Worm (Caenorhabditis elegans) whole organism, L1 larva: ENCODE results near the gene B0353.1.

ENCODE experiments used
- ceh-82 ChIP-seq, 3 experiments: fragments of 150-350 bp in 1 of 3; sonication (generic microtip) in 2 of 3; optimal IDR thresholded peaks; 2 replicates each; lab custom pipeline; 2014 to 2017; ENCODE audit warnings: missing biosample characterization in 3 of 3, missing genetic modification characterization in 3 of 3
- ces-1 ChIP-seq: fragments of 150-350 bp; optimal IDR thresholded peaks from 2 replicates; lab custom pipeline; 2014; ENCODE audit warnings: missing biosample characterization, missing genetic modification reagents, missing genetic modification characterization
- elt-3 ChIP-seq, 6 experiments: fragments of 150-350 bp in 1 of 6; sonication (generic microtip); optimal IDR thresholded peaks; 2 replicates each; lab custom pipeline; 2017 to 2018; ENCODE audit warnings: missing biosample characterization in 6 of 6, missing genetic modification characterization in 6 of 6, inconsistent platforms in 1 of 6
- fos-1 ChIP-seq: fragments of 150-350 bp; optimal IDR thresholded peaks from 2 replicates; lab custom pipeline; 2014; ENCODE audit warnings: missing biosample characterization, missing genetic modification characterization
- grh-1 ChIP-seq: fragments of 200-800 bp; sonication (Bioruptor generic); IDR thresholded peaks from 2 replicates; pipeline ENCODE4 v1.3.6; 2022; ENCODE audit warnings: missing genetic modification reagents, missing genetic modification characterization, missing compliant biosample characterization
- hlh-4 ChIP-seq: sonication (generic microtip); optimal IDR thresholded peaks from 2 replicates; lab custom pipeline; 2016; ENCODE audit warnings: mild to moderate bottlenecking, missing genetic modification characterization, missing compliant biosample characterization
- lin-15B ChIP-seq: fragments of 150-350 bp; sonication (generic microtip); optimal IDR thresholded peaks from 3 replicates; lab custom pipeline; 2014; ENCODE audit warnings: missing biosample characterization, missing genetic modification characterization
- nhr-11 ChIP-seq: fragments of 150-350 bp; optimal IDR thresholded peaks from 2 replicates; lab custom pipeline; 2014; ENCODE audit warnings: missing biosample characterization, missing genetic modification characterization
- nhr-77 ChIP-seq: fragments of 150-350 bp; optimal IDR thresholded peaks from 2 replicates; lab custom pipeline; 2014; ENCODE audit warnings: missing biosample characterization, missing genetic modification characterization
- pag-3 ChIP-seq: sonication (generic microtip); optimal IDR thresholded peaks from 2 replicates; lab custom pipeline; 2017; ENCODE audit warnings: missing genetic modification characterization, mild to moderate bottlenecking, missing compliant biosample characterization, antibody characterized with exemption, borderline replicate concordance; ENCODE audit not compliant: insufficient read depth
- unc-62 ChIP-seq: fragments of 150-350 bp; optimal IDR thresholded peaks from 2 replicates; lab custom pipeline; 2014; ENCODE audit warnings: missing biosample characterization, missing genetic modification reagents, missing genetic modification characterization
- unc-86 ChIP-seq: sonication (generic microtip); optimal IDR thresholded peaks from 2 replicates; lab custom pipeline; 2016; ENCODE audit warnings: missing genetic modification characterization, missing compliant biosample characterization
- unc-98 ChIP-seq: fragments of 200-800 bp; sonication (Bioruptor generic); IDR thresholded peaks from 2 replicates; pipeline ENCODE4 v1.3.6; 2022; ENCODE audit warnings: missing genetic modification characterization, missing compliant biosample characterization
- vab-15 ChIP-seq: sonication (generic microtip); optimal IDR thresholded peaks from 2 replicates; lab custom pipeline; 2017; ENCODE audit warnings: missing genotype, mild to moderate bottlenecking, missing genetic modification characterization, missing compliant biosample characterization

DNA sequence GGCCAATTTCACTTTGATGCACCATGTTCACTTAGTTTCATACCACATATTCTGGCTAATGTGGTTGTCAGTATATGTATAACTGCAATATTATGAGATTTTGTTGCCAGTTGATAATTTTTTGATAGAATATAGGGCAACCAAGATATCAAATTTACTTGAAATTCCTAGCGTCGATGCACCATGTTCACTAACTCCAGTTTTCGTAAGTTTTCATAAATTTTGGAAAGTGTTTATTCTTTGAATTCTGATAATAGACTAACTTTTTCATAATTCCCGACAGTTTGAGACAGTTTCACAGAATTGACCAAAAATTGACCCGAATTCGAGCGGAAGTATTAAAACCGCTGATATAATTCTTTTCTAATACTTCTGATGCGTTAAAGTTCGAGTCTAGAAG lies 18.7 kb upstream of the B0353.1 start:
- no peak for TF ChIP-seq elt-3 (tag; optimal IDR thresholded peaks at IDR 0.05; lab: Kevin White, UChicago)
- no peak for TF ChIP-seq nhr-11 (tag; lab: Kevin White, UChicago)
- TF ChIP-seq pag-3 (tag; lab: Kevin White, UChicago), result no peak
- no peak for TF ChIP-seq ces-1
- TF ChIP-seq unc-86 (tag; lab: Kevin White, UChicago), result no peak
- TF ChIP-seq vab-15 (tag; lab: Kevin White, UChicago), result no peak
- TF ChIP-seq grh-1 (GFP tag; lab: Robert Waterston, UW), result no peak
- TF ChIP-seq lin-15B (tag; lab: Kevin White, UChicago), result no peak
- no peak for TF ChIP-seq ceh-82 (tag; optimal IDR thresholded peaks at IDR 0.05; lab: Kevin White, UChicago)
- TF ChIP-seq unc-62 (GFP tag; lab: Kevin White, UChicago), result no peak
- no peak for TF ChIP-seq hlh-4
- TF ChIP-seq nhr-77 (tag; lab: Kevin White, UChicago), result no peak
- TF ChIP-seq unc-98 (GFP tag; lab: Robert Waterston, UW), result no peak
- TF ChIP-seq fos-1 (tag; lab: Kevin White, UChicago), result no peak
